Worm (Caenorhabditis elegans) whole organism, L1 larva: ENCODE results near the gene col-106.

Experiments used
- C04F5.9 ChIP-seq: sonication (generic microtip); optimal IDR thresholded peaks from 2 replicates; lab custom pipeline; 2016; ENCODE audit warnings: missing genetic modification characterization, missing compliant biosample characterization
- C34B4.2 ChIP-seq: sonication (generic microtip); optimal IDR thresholded peaks from 2 replicates; lab custom pipeline; 2017; ENCODE audit warnings: mild to moderate bottlenecking, missing genetic modification characterization, missing compliant biosample characterization
- F16B12.6 ChIP-seq: fragments of 150-350 bp; optimal IDR thresholded peaks from 2 replicates; lab custom pipeline; 2014; ENCODE audit warnings: missing biosample characterization, missing genetic modification characterization
- aly-2 ChIP-seq: fragments of 150-350 bp; optimal IDR thresholded peaks from 2 replicates; lab custom pipeline; 2014; ENCODE audit warnings: missing biosample characterization, missing genetic modification characterization
- ama-1 ChIP-seq: fragments of 150-350 bp; optimal IDR thresholded peaks from 2 replicates; lab custom pipeline; 2014
- blmp-1 ChIP-seq: fragments of 150-350 bp; optimal IDR thresholded peaks from 2 replicates; lab custom pipeline; 2014; ENCODE audit warnings: missing biosample characterization, missing genetic modification characterization
- ceh-63 ChIP-seq: fragments of 200-800 bp; sonication (Bioruptor generic); optimal IDR thresholded peaks from 2 replicates; lab custom pipeline; 2018; ENCODE audit warnings: mild to moderate bottlenecking, missing genetic modification characterization, missing compliant biosample characterization
- ceh-8 ChIP-seq: fragments of 200-800 bp; sonication (Bioruptor generic); optimal IDR thresholded peaks from 2 replicates; lab custom pipeline; 2018; ENCODE audit warnings: mild to moderate bottlenecking, missing genetic modification characterization, moderate library complexity, missing compliant biosample characterization
- ceh-82 ChIP-seq, 3 experiments: fragments of 150-350 bp in 1 of 3; sonication (generic microtip) in 2 of 3; optimal IDR thresholded peaks; 2 replicates each; lab custom pipeline; 2014 to 2017; ENCODE audit warnings: missing biosample characterization in 3 of 3, missing genetic modification characterization in 3 of 3
- ceh-88 ChIP-seq: fragments of 200-800 bp; sonication (Bioruptor generic); IDR thresholded peaks from 2 replicates; pipeline ENCODE4 v1.3.6; 2022; ENCODE audit warnings: missing genetic modification characterization, missing compliant biosample characterization
- dpl-1 ChIP-seq, 3 experiments: fragments of 150-350 bp in 2 of 3; sonication (generic microtip) in 1 of 3; optimal IDR thresholded peaks; 2 replicates each; lab custom pipeline; 2014 to 2017; ENCODE audit warnings: missing biosample characterization in 3 of 3, missing genetic modification characterization in 3 of 3, missing genetic modification reagents in 3 of 3
- dsc-1 ChIP-seq: sonication (generic microtip); optimal IDR thresholded peaks from 2 replicates; lab custom pipeline; 2016; ENCODE audit warnings: mild to moderate bottlenecking, missing genetic modification characterization, missing compliant biosample characterization
- efl-1 ChIP-seq, 4 experiments: fragments of 150-350 bp; optimal IDR thresholded peaks in 3 of 4; peaks in 1 of 4; 1 replicate in 1 of 4; 2 replicates in 3 of 4; lab custom pipeline; 2014; ENCODE audit warnings: missing biosample characterization in 2 of 4, missing genetic modification characterization in 2 of 4, missing genetic modification reagents in 2 of 4
- efl-3 ChIP-seq: fragments of 200-800 bp; sonication (Bioruptor generic); optimal IDR thresholded peaks from 2 replicates; lab custom pipeline; 2018; ENCODE audit warnings: mild to moderate bottlenecking, missing genetic modification characterization, missing compliant biosample characterization
- elt-2 ChIP-seq: sonication (generic microtip); optimal IDR thresholded peaks from 2 replicates; lab custom pipeline; 2016; ENCODE audit warnings: missing genetic modification characterization, mild to moderate bottlenecking, inconsistent platforms, missing compliant biosample characterization, missing genetic modification reagents
- elt-3 ChIP-seq, 6 experiments: fragments of 150-350 bp in 1 of 6; sonication (generic microtip); optimal IDR thresholded peaks; 2 replicates each; lab custom pipeline; 2017 to 2018; ENCODE audit warnings: missing biosample characterization in 6 of 6, missing genetic modification characterization in 6 of 6, inconsistent platforms in 1 of 6
- ets-5 ChIP-seq: fragments of 200-800 bp; sonication (Bioruptor generic); IDR thresholded peaks from 2 replicates; pipeline ENCODE4 v1.3.6; 2022; ENCODE audit warnings: missing genetic modification characterization, missing compliant biosample characterization
- hpl-2 ChIP-seq: fragments of 150-350 bp; optimal IDR thresholded peaks from 2 replicates; lab custom pipeline; 2014; ENCODE audit warnings: missing biosample characterization, missing genetic modification reagents, missing genetic modification characterization
- irx-1 ChIP-seq: sonication (generic microtip); optimal IDR thresholded peaks from 2 replicates; lab custom pipeline; 2016; ENCODE audit warnings: missing genetic modification characterization, missing compliant biosample characterization
- isw-1 ChIP-seq: fragments of 200-800 bp; sonication (Bioruptor generic); IDR thresholded peaks from 2 replicates; pipeline ENCODE4 v1.3.6; 2022; ENCODE audit warnings: missing genetic modification characterization, missing compliant biosample characterization
- jun-1 ChIP-seq: fragments of 150-350 bp; optimal IDR thresholded peaks from 2 replicates; lab custom pipeline; 2014; ENCODE audit warnings: missing biosample characterization, missing genetic modification reagents, missing genetic modification characterization
- lin-13 ChIP-seq: fragments of 150-350 bp; optimal IDR thresholded peaks from 2 replicates; lab custom pipeline; 2014; ENCODE audit warnings: missing biosample characterization, missing genetic modification reagents, missing genetic modification characterization
- lin-14 ChIP-seq: fragments of 200-800 bp; sonication (Bioruptor generic); optimal IDR thresholded peaks from 2 replicates; lab custom pipeline; 2018; ENCODE audit warnings: mild to moderate bottlenecking, missing genetic modification characterization, moderate library complexity, missing compliant biosample characterization
- lin-39 ChIP-seq: fragments of 150-350 bp; optimal IDR thresholded peaks from 2 replicates; lab custom pipeline; 2014; ENCODE audit warnings: missing biosample characterization, missing genetic modification reagents, missing genetic modification characterization
- lir-3 ChIP-seq: sonication (generic microtip); optimal IDR thresholded peaks from 2 replicates; lab custom pipeline; 2016; ENCODE audit warnings: mild to moderate bottlenecking, missing genetic modification characterization, moderate library complexity, missing compliant biosample characterization; ENCODE audit not compliant: poor library complexity
- mab-9 ChIP-seq: fragments of 200-800 bp; sonication (Bioruptor generic); IDR thresholded peaks from 2 replicates; pipeline ENCODE4 v1.3.6; 2022; ENCODE audit warnings: missing genetic modification reagents, missing genetic modification characterization, missing compliant biosample characterization
- mdl-1 ChIP-seq, 2 experiments: fragments of 150-350 bp; optimal IDR thresholded peaks; 2 replicates each; lab custom pipeline; 2014 to 2017; ENCODE audit warnings: missing biosample characterization in 2 of 2, missing genetic modification characterization in 2 of 2, inconsistent platforms in 1 of 2
- nhr-20 ChIP-seq: sonication (generic microtip); optimal IDR thresholded peaks from 2 replicates; lab custom pipeline; 2016; ENCODE audit warnings: mild to moderate bottlenecking, missing genetic modification characterization, missing compliant biosample characterization
- nhr-237 ChIP-seq: fragments of 150-350 bp; optimal IDR thresholded peaks from 2 replicates; lab custom pipeline; 2014; ENCODE audit warnings: missing biosample characterization, missing genetic modification characterization
- nhr-47 ChIP-seq: sonication (generic microtip); optimal IDR thresholded peaks from 2 replicates; lab custom pipeline; 2016; ENCODE audit warnings: mild to moderate bottlenecking, missing genetic modification characterization, moderate library complexity, missing compliant biosample characterization
- nhr-71 ChIP-seq: sonication (generic microtip); optimal IDR thresholded peaks from 2 replicates; lab custom pipeline; 2016; ENCODE audit warnings: mild to moderate bottlenecking, missing genetic modification characterization, moderate library complexity, missing compliant biosample characterization
- nhr-76 ChIP-seq: sonication (generic microtip); optimal IDR thresholded peaks from 2 replicates; lab custom pipeline; 2017; ENCODE audit warnings: missing biosample characterization, missing genetic modification characterization
- nhr-90 ChIP-seq: sonication (generic microtip); optimal IDR thresholded peaks from 2 replicates; lab custom pipeline; 2016; ENCODE audit warnings: mild to moderate bottlenecking, missing genetic modification characterization, missing compliant biosample characterization; ENCODE audit not compliant: poor library complexity
- pag-3 ChIP-seq: sonication (generic microtip); optimal IDR thresholded peaks from 2 replicates; lab custom pipeline; 2017; ENCODE audit warnings: missing genetic modification characterization, mild to moderate bottlenecking, missing compliant biosample characterization, antibody characterized with exemption, borderline replicate concordance; ENCODE audit not compliant: insufficient read depth
- pqm-1 ChIP-seq: sonication (generic microtip); optimal IDR thresholded peaks from 3 replicates; lab custom pipeline; 2017; ENCODE audit warnings: missing biosample characterization, missing genetic modification characterization
- rnt-1 ChIP-seq: sonication (generic microtip); optimal IDR thresholded peaks from 2 replicates; lab custom pipeline; 2016; ENCODE audit warnings: mild to moderate bottlenecking, missing genetic modification characterization, moderate library complexity, missing compliant biosample characterization
- snpc-4 ChIP-seq: fragments of 150-350 bp; optimal IDR thresholded peaks from 2 replicates; lab custom pipeline; 2014; ENCODE audit warnings: missing biosample characterization, missing genetic modification characterization
- sptf-1 ChIP-seq: fragments of 150-350 bp; optimal IDR thresholded peaks from 2 replicates; lab custom pipeline; 2014; ENCODE audit warnings: missing biosample characterization, missing genetic modification characterization
- swsn-7 ChIP-seq: sonication (generic microtip); optimal IDR thresholded peaks from 2 replicates; lab custom pipeline; 2016; ENCODE audit warnings: missing genetic modification characterization, missing compliant biosample characterization
- tbx-2 ChIP-seq: sonication (generic microtip); optimal IDR thresholded peaks from 2 replicates; lab custom pipeline; 2016; ENCODE audit warnings: missing genetic modification characterization, missing compliant biosample characterization
- unc-130 ChIP-seq: fragments of 150-350 bp; optimal IDR thresholded peaks from 2 replicates; lab custom pipeline; 2017; ENCODE audit warnings: missing biosample characterization, missing genetic modification characterization, inconsistent platforms
- unc-30 ChIP-seq: sonication (generic microtip); optimal IDR thresholded peaks from 2 replicates; lab custom pipeline; 2017; ENCODE audit warnings: missing biosample characterization, missing genetic modification characterization
- unc-98 ChIP-seq: fragments of 200-800 bp; sonication (Bioruptor generic); IDR thresholded peaks from 2 replicates; pipeline ENCODE4 v1.3.6; 2022; ENCODE audit warnings: missing genetic modification characterization, missing compliant biosample characterization
- xbp-1 ChIP-seq: sonication (generic microtip); optimal IDR thresholded peaks from 2 replicates; lab custom pipeline; 2016; ENCODE audit warnings: missing genetic modification characterization, missing compliant biosample characterization
- zip-4 ChIP-seq: fragments of 200-800 bp; sonication (Bioruptor generic); optimal IDR thresholded peaks from 2 replicates; lab custom pipeline; 2018; ENCODE audit warnings: mild to moderate bottlenecking, missing genetic modification characterization, moderate library complexity, missing compliant biosample characterization
- ztf-11 ChIP-seq, 2 experiments: sonication (generic microtip); optimal IDR thresholded peaks; 2 replicates each; lab custom pipeline; 2016 to 2017; ENCODE audit warnings: missing genetic modification characterization in 2 of 2, missing biosample characterization in 1 of 2, missing compliant biosample characterization in 1 of 2
- ztf-4 ChIP-seq: fragments of 150-350 bp; optimal IDR thresholded peaks from 2 replicates; lab custom pipeline; 2014; ENCODE audit warnings: missing biosample characterization, missing genetic modification characterization

The col-106 gene

DNA sequence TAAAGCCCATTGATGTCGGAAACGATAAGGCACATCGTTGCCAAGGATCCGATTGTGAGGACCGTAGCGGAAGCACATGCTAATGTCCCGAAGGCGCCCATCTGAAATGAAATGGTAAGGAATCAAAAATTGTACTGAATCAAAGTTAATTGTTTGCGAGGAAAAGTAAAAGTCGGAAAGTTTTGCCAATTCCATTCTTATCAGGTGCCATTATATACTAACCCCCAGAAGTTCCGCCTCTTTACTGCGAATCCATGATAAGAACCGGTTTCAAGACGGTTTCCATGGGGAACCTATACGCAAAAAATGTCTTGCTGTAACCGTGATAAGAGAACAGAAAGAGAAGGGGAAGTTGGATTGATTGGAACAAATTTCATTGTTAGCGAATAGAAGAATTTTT is at the start of gene col-106:
TSS of gene col-106 (minus strand) at position 101 of the 400 bp plus-strand sequence.
- TF ChIP-seq ztf-4 (tag; lab: Kevin White, UChicago), result no peak
- no peak for TF ChIP-seq ets-5
- TF ChIP-seq lir-3 (tag; lab: Kevin White, UChicago), result no peak
- TF ChIP-seq swsn-7, result no peak

DNA sequence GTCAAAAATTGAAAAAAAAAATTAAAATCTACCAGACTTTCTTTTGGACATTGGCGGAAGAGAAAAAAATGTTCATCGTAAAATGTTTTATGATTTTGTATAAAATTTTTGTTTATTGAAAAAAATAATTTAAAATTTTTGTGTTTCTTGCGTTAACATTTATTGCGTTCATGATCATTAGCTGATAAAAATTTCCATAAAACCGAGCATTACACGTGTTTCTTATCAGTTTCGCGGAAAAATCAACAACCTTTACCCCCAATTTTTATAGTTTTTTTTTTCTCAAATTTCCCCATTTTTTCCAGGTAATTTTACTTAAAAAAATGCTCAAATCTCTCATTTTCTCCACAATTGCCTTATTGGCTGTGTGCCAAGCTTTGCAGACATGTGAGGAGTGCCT is 49.7 kb upstream of the col-106 start, which contains the start of gene txt-4:
TSS of gene txt-4 (plus strand) at position 324 of the 400 bp plus-strand sequence.
- TF ChIP-seq irx-1 (tag; lab: Kevin White, UChicago), result no peak
- peak; percentile 55 for TF ChIP-seq elt-2 (tag; lab: Kevin White, UChicago)
- TF ChIP-seq unc-130 (tag; lab: Kevin White, UChicago), result no peak
- no peak for TF ChIP-seq nhr-71 (tag; lab: Kevin White, UChicago)
- no peak for TF ChIP-seq lin-14

DNA sequence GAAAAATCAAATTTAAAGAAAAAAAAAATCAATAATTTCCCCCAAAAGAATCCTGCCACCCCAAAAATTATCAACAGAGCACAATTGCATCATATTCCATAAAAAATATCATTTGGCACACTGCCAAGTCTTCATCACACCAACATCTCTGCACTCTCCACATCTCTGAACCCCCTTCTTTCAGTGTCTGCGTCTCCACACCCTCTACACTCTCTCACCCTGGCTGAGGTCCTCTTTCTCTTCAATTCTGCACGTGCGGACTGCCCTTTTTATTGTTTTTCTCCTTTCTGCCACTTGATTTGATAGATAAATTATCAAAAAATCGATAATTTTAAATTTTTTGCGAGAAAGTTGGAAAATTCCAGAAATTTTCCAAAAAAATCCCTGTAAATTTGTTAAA is 36.9 kb upstream of the col-106 start, which contains the start of gene hxk-3:
TSS of gene hxk-3 (plus strand) at position 179 of the 400 bp plus-strand sequence.
- peak in 1 of 6 experiments; percentile 54 for TF ChIP-seq elt-3 (tag; optimal IDR thresholded peaks at IDR 0.05; lab: Kevin White, UChicago)
- TF ChIP-seq ets-5, result no peak
- no peak for TF ChIP-seq ceh-88 (GFP tag; lab: Robert Waterston, UW)
- TF ChIP-seq mdl-1 (tag; optimal IDR thresholded peaks at IDR 0.05; lab: Kevin White, UChicago), result peak in 1 of 2 experiments; percentile 94
- no peak for TF ChIP-seq aly-2 (tag; lab: Kevin White, UChicago)
- peak; percentile 66 to 71 for TF ChIP-seq efl-1 (optimal IDR thresholded peaks at IDR 0.05; lab: Kevin White, UChicago)
- TF ChIP-seq efl-1 (GFP tag; optimal IDR thresholded peaks at IDR 0.05 in 1 of 2; lab: Kevin White, UChicago), result peak; percentile 50 to 85
- no peak for TF ChIP-seq isw-1 (GFP tag; lab: Robert Waterston, UW)
- TF ChIP-seq tbx-2 (tag; lab: Kevin White, UChicago), result peak; percentile 60
- TF ChIP-seq efl-3 (GFP tag; lab: Kevin White, UChicago), result no peak
- no peak for TF ChIP-seq unc-98 (GFP tag; lab: Robert Waterston, UW)
- TF ChIP-seq unc-30 (tag; lab: Kevin White, UChicago), result no peak
- peak; percentile 42 for TF ChIP-seq irx-1 (tag; lab: Kevin White, UChicago)
- no peak for TF ChIP-seq elt-2 (tag; lab: Kevin White, UChicago)
- TF ChIP-seq nhr-237 (tag; lab: Kevin White, UChicago), result peak; percentile 26
- TF ChIP-seq pqm-1 (tag; lab: Kevin White, UChicago), result no peak
- TF ChIP-seq lin-13 (GFP tag; lab: Kevin White, UChicago), result peak; percentile 49
- TF ChIP-seq nhr-90 (tag; lab: Kevin White, UChicago), result peak; percentile 63
- no peak for TF ChIP-seq C34B4.2 (tag; lab: Kevin White, UChicago)
- no peak for TF ChIP-seq lir-3 (tag; lab: Kevin White, UChicago)
- no peak for TF ChIP-seq snpc-4 (tag; lab: Kevin White, UChicago)
- TF ChIP-seq dsc-1, result peak; percentile 69
- no peak for TF ChIP-seq zip-4 (GFP tag; lab: Kevin White, UChicago)
- TF ChIP-seq nhr-47 (tag; lab: Kevin White, UChicago), result peak; percentile 76
- peak; percentile 18 to 56 (median 51) for TF ChIP-seq dpl-1 (GFP tag; optimal IDR thresholded peaks at IDR 0.05; lab: Kevin White, UChicago)
- no peak for TF ChIP-seq nhr-76 (tag; lab: Kevin White, UChicago)
- TF ChIP-seq nhr-71 (tag; lab: Kevin White, UChicago), result peak; percentile 87
- peak; percentile 14 for TF ChIP-seq ztf-4 (tag; lab: Kevin White, UChicago)
- TF ChIP-seq jun-1 (tag; lab: Kevin White, UChicago), result no peak
- TF ChIP-seq ceh-8, result no peak
- TF ChIP-seq F16B12.6, result no peak
- no peak for TF ChIP-seq mab-9
- TF ChIP-seq rnt-1 (tag; lab: Kevin White, UChicago), result no peak
- no peak for TF ChIP-seq sptf-1 (tag; lab: Kevin White, UChicago)
- TF ChIP-seq ceh-82 (tag; optimal IDR thresholded peaks at IDR 0.05; lab: Kevin White, UChicago), result peak in 1 of 3 experiments; percentile 44
- no peak for TF ChIP-seq hpl-2 (GFP tag; lab: Kevin White, UChicago)
- no peak for TF ChIP-seq ztf-11 (tag; optimal IDR thresholded peaks at IDR 0.05; lab: Kevin White, UChicago)
- no peak for TF ChIP-seq ceh-63
- TF ChIP-seq nhr-20 (tag; lab: Kevin White, UChicago), result peak; percentile 69
- peak; percentile 34 for TF ChIP-seq blmp-1 (tag; lab: Kevin White, UChicago)
- TF ChIP-seq lin-39 (tag; lab: Kevin White, UChicago), result no peak
- TF ChIP-seq C04F5.9, result no peak
- TF ChIP-seq xbp-1 (tag; lab: Kevin White, UChicago), result peak; percentile 65
- peak; percentile 15 for TF ChIP-seq pag-3 (tag; lab: Kevin White, UChicago)
- no peak for TF ChIP-seq ama-1 (lab: Kevin White, UChicago)
